Worm (Caenorhabditis elegans): ENCODE results near the gene mxl-2.

mxl-2 gene

ce11 chrIII:145078-145477, 42.9 kb downstream of the mxl-2 start, which contains the start of the genes T17A3.12 and fbxb-83:
Gene T17A3.12 (minus strand): TSS chrIII:145178.
Gene fbxb-83 (minus strand): TSS chrIII:145211.
- TF ChIP-seq tab-1 (GFP tag; IDR thresholded peaks at IDR 0.05) (no peak), flt-1 (GFP tag; IDR thresholded peaks at IDR 0.05) (no peak), cog-1 (tag; optimal IDR thresholded peaks at IDR 0.05) (no peak), ztf-23 (GFP tag; IDR thresholded peaks at IDR 0.05) (no peak), ztf-29 (GFP tag; IDR thresholded peaks at IDR 0.05) (no peak), klf-2 (GFP tag; conservative IDR thresholded peaks at IDR 0.05) (no peak), ref-1 (GFP tag; conservative IDR thresholded peaks at IDR 0.05) (no peak), T22C8.4 (GFP tag; IDR thresholded peaks at IDR 0.05) (no peak), med-1 (GFP tag; optimal IDR thresholded peaks at IDR 0.05; ENCODE audit: insufficient read depth) (no peak)

- no peak for TF ChIP-seq flt-1 (GFP tag; IDR thresholded peaks at IDR 0.05)
- no peak for TF ChIP-seq klf-2 (GFP tag; conservative IDR thresholded peaks at IDR 0.05)
- TF ChIP-seq tab-1 (GFP tag; IDR thresholded peaks at IDR 0.05): no peak
- TF ChIP-seq cog-1 (tag; optimal IDR thresholded peaks at IDR 0.05): no peak
- TF ChIP-seq ztf-29 (GFP tag; IDR thresholded peaks at IDR 0.05): no peak
- TF ChIP-seq ztf-23 (GFP tag; IDR thresholded peaks at IDR 0.05): no peak
- no peak for TF ChIP-seq ref-1 (GFP tag; conservative IDR thresholded peaks at IDR 0.05)
- TF ChIP-seq med-1 (GFP tag; optimal IDR thresholded peaks at IDR 0.05; ENCODE audit: insufficient read depth): no peak
- no peak for TF ChIP-seq T22C8.4 (GFP tag; IDR thresholded peaks at IDR 0.05)
Measured at ce11 chrIII:143121-143520, 44.8 kb downstream of the mxl-2 start, which contains the start of gene fbxb-82. Gene fbxb-82 (minus strand): TSS chrIII:143221.

- TF ChIP-seq ztf-29 (GFP tag; IDR thresholded peaks at IDR 0.05): no peak
- no peak for TF ChIP-seq klf-2 (GFP tag; conservative IDR thresholded peaks at IDR 0.05)
- no peak for TF ChIP-seq cog-1 (tag; optimal IDR thresholded peaks at IDR 0.05)
- no peak for TF ChIP-seq med-1 (GFP tag; optimal IDR thresholded peaks at IDR 0.05; ENCODE audit: insufficient read depth)
- no peak for TF ChIP-seq flt-1 (GFP tag; IDR thresholded peaks at IDR 0.05)
- TF ChIP-seq ref-1 (GFP tag; conservative IDR thresholded peaks at IDR 0.05): no peak
- no peak for TF ChIP-seq ztf-23 (GFP tag; IDR thresholded peaks at IDR 0.05)
- no peak for TF ChIP-seq T22C8.4 (GFP tag; IDR thresholded peaks at IDR 0.05)
- TF ChIP-seq tab-1 (GFP tag; IDR thresholded peaks at IDR 0.05): no peak
Measured at ce11 chrIII:140904-141303, 47.0 kb downstream of the mxl-2 start, which contains the start of gene fbxb-81. Gene fbxb-81 (minus strand): TSS chrIII:141217.

All from whole organism, midembryonic.